Worm (Caenorhabditis elegans): ENCODE results near the gene cogc-4.

DNA sequence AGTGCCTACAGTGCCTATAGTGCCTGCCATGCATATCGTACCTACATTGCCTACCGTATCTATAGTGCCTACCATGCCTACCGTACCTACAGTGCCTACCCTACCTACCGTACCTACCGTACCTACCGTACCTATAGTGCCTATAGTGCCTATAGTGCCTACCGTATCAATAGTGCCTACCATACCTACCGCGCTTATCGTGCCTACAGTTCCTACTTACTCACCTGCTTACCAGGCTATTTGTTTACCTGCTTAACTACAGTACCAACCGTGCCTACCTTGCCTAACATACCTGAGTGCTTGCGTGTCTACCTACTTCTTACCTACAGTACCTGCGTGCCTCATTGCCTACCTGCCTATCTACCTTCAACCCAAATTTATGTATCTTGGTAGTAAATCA is 38.2 kb downstream of the cogc-4 start:
- TF ChIP-seq egl-27 (tag; optimal IDR thresholded peaks at IDR 0.05) (no peak), arid-1 (GFP tag; conservative IDR thresholded peaks at IDR 0.05) (no peak)

Measured in whole organism, L4 larva.